Worm (Caenorhabditis elegans): ENCODE data around the gene F08A7.1.

Gene F08A7.1

DNA sequence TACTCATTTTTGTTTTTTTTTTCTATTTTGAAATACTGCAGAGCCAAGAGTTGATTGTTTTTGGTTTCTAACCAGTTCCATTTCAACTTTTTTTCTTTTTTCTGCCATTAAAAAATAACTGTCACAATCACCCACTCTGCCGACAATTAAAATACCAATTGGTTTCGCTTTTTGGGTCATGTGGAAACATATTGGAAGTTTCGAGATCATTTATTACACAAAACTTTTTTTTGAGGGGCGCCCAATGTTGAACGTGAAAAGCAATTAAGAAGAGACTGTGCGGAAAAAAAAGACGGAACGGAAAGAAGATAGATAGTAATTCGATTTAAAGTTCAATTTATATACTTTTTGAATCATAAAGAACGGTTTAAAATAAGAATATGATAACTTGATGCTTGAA, 33.6 kb downstream of the F08A7.1 start:
- TF ChIP-seq ceh-34 (tag; optimal IDR thresholded peaks at IDR 0.05) (no peak), ttx-3 (tag; optimal IDR thresholded peaks at IDR 0.05) (no peak), sdc-2 (tag; optimal IDR thresholded peaks at IDR 0.05) (no peak), ceh-6 (GFP tag; optimal IDR thresholded peaks at IDR 0.05) (no peak), nhr-232 (tag; optimal IDR thresholded peaks at IDR 0.05) (no peak), hlh-15 (tag; optimal IDR thresholded peaks at IDR 0.05) (no peak)

DNA sequence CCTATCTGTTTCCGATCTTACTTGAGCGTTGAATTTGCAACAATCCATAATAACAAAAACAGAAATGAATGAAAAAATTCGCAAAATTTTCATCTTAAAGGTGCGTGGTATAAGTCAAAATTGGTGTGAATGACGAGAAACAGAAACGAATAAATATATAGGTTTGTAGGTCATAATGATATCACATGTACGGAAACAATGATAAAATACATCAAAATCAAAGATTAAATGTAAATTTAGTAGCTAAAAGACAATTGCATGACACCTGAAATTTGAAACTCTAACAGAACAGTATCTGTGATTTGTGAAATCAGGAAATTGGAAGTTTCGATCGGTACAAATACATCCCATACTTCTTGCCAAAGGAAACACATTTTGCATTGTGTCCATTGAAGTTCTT, 34.8 kb downstream of the F08A7.1 start, which contains the start of gene F11E6.9:
TSS of gene F11E6.9 (minus strand) at position 101 of the 400 bp plus-strand sequence.
- TF ChIP-seq C08G9.2 (tag; optimal IDR thresholded peaks at IDR 0.05) (no peak), madf-2 (tag; optimal IDR thresholded peaks at IDR 0.05) (no peak), pat-9 (tag; optimal IDR thresholded peaks at IDR 0.05) (no peak), ceh-48 (tag; optimal IDR thresholded peaks at IDR 0.05) (no peak), tbx-2 (tag; optimal IDR thresholded peaks at IDR 0.05) (no peak), fax-1 (tag; optimal IDR thresholded peaks at IDR 0.05) (no peak), ceh-2 (tag; optimal IDR thresholded peaks at IDR 0.05) (no peak), hlh-13 (GFP tag; optimal IDR thresholded peaks at IDR 0.05) (no peak), odd-2 (tag; optimal IDR thresholded peaks at IDR 0.05) (no peak)

DNA sequence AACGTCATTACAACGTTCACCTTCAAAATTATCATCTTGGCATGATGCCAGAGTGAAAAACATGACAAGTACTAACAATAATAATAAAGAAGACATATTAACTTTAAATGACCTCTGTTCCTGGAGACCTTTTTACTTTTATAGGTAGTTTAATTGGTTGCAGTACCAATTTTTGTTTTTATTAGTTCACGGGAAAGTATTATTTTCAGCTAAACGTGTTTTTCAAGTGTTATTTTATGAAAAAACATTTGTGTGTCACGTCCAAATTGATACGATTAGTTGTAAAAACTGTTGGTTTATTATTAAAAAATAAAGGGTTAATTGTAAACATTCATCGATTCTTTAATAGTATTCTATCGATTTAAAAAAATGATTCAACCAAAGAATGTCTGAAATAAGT, 35.3 kb downstream of the F08A7.1 start, which contains the start of gene grl-24:
TSS of gene grl-24 (minus strand) at position 101 of the 400 bp plus-strand sequence.
- no peak for TF ChIP-seq K02D7.2 (tag; optimal IDR thresholded peaks at IDR 0.05)
- no peak for TF ChIP-seq ref-2 (tag; optimal IDR thresholded peaks at IDR 0.05)
- no peak for TF ChIP-seq odd-2 (tag; optimal IDR thresholded peaks at IDR 0.05)
- no peak for TF ChIP-seq T23F11.4 (GFP tag; optimal IDR thresholded peaks at IDR 0.05)
- no peak for TF ChIP-seq tbx-2 (tag; optimal IDR thresholded peaks at IDR 0.05)
- TF ChIP-seq nhr-11 (tag; optimal IDR thresholded peaks at IDR 0.05), result no peak
- no peak for TF ChIP-seq hlh-6 (tag; optimal IDR thresholded peaks at IDR 0.05)
- TF ChIP-seq unc-55 (GFP tag; optimal IDR thresholded peaks at IDR 0.05), result no peak
- TF ChIP-seq ama-1 (optimal IDR thresholded peaks at IDR 0.05), result no peak
- TF ChIP-seq nfya-1 (tag; optimal IDR thresholded peaks at IDR 0.05), result no peak
- TF ChIP-seq ceh-9 (tag; optimal IDR thresholded peaks at IDR 0.05), result no peak
- no peak for TF ChIP-seq syd-9 (tag; optimal IDR thresholded peaks at IDR 0.05)

DNA sequence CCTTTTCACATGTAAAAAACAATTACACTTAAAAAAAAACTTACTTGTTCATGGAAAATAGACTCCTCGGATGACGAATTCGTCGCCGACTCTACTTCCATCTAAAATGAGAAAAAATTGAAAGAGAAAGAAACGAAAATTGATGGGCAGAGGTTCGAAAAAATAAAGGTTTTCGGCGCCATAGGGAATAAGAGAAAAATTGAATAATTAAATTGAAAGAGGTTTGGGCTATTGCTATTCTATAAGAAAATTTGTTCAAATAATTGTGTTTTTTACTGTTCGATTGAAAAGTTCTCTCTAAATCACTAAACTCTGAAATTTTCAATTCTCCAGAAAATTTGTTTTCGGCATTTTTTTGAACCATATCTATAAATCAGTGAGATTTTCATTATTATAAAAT, 42.8 kb downstream of the F08A7.1 start, which contains the start of gene rabr-2:
TSS of gene rabr-2 (minus strand) at position 101 of the 400 bp plus-strand sequence.
- TF ChIP-seq ceh-22 (tag; optimal IDR thresholded peaks at IDR 0.05), result no peak
- TF ChIP-seq ceh-6 (GFP tag; optimal IDR thresholded peaks at IDR 0.05), result no peak
- no peak for TF ChIP-seq mec-3 (tag; optimal IDR thresholded peaks at IDR 0.05; ENCODE audit: borderline replicate concordance)
- TF ChIP-seq Y22D7AL.16 (tag; optimal IDR thresholded peaks at IDR 0.05), result no peak
- TF ChIP-seq pqm-1 (tag; optimal IDR thresholded peaks at IDR 0.05), result no peak
- no peak for TF ChIP-seq F13H6.1 (tag; optimal IDR thresholded peaks at IDR 0.05)
- TF ChIP-seq dmd-4 (tag; optimal IDR thresholded peaks at IDR 0.05; ENCODE audit: borderline replicate concordance), result no peak
- no peak for TF ChIP-seq dve-1 (tag; optimal IDR thresholded peaks at IDR 0.05)
- no peak for TF ChIP-seq hlh-30 (tag; optimal IDR thresholded peaks at IDR 0.05; ENCODE audit: insufficient read depth)

DNA sequence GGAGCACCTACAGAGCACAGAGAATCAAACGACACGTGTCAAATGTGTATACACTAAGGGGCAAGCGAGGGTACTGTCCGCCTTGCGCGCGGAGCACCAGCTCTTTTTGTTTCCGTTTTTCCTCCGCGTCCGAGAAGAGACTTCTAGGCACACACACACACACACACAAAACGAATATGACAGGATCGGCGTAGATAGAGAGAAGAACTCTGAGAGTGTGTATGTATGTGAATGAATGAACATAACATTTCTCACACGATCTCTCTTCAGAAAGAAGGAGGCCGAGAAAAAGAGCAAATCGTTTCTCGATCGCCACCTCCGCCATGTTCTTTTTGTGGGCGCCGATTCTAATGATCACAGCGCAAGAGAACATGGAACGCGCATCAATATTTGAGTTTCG, 50.3 kb downstream of the F08A7.1 start, which contains the start of gene nas-6:
TSS of gene nas-6 (minus strand) at position 101 of the 400 bp plus-strand sequence.
- TF ChIP-seq madf-2 (tag; optimal IDR thresholded peaks at IDR 0.05) (no peak), sox-2 (GFP tag; IDR thresholded peaks at IDR 0.05) (no peak), pqm-1 (tag; optimal IDR thresholded peaks at IDR 0.05) (no peak), ceh-14 (tag; optimal IDR thresholded peaks at IDR 0.05) (no peak), odd-2 (tag; optimal IDR thresholded peaks at IDR 0.05) (no peak), gmeb-2 (tag; optimal IDR thresholded peaks at IDR 0.05) (no peak), syd-9 (tag; optimal IDR thresholded peaks at IDR 0.05) (no peak), ztf-16 (tag; optimal IDR thresholded peaks at IDR 0.05) (no peak), nhr-232 (tag; optimal IDR thresholded peaks at IDR 0.05) (no peak), zip-5 (tag; optimal IDR thresholded peaks at IDR 0.05) (no peak), ceh-22 (tag; optimal IDR thresholded peaks at IDR 0.05) (no peak), ets-4 (tag; optimal IDR thresholded peaks at IDR 0.05) (no peak), unc-3 (GFP tag; conservative IDR thresholded peaks at IDR 0.05) (no peak), unc-3 (tag; optimal IDR thresholded peaks at IDR 0.05) (no peak), unc-55 (GFP tag; optimal IDR thresholded peaks at IDR 0.05) (no peak), pha-2 (tag; optimal IDR thresholded peaks at IDR 0.05) (no peak), fkh-10 (GFP tag; optimal IDR thresholded peaks at IDR 0.05) (no peak), nhr-11 (tag; optimal IDR thresholded peaks at IDR 0.05) (no peak), pha-4 (tag; optimal IDR thresholded peaks at IDR 0.05) (no peak), hlh-15 (tag; optimal IDR thresholded peaks at IDR 0.05) (no peak), ama-1 (optimal IDR thresholded peaks at IDR 0.05) (no peak)

Measured in whole organism, late embryonic.